Fruit fly (Drosophila melanogaster): ENCODE results near the gene Pgant5.

Gene Pgant5

DNA sequence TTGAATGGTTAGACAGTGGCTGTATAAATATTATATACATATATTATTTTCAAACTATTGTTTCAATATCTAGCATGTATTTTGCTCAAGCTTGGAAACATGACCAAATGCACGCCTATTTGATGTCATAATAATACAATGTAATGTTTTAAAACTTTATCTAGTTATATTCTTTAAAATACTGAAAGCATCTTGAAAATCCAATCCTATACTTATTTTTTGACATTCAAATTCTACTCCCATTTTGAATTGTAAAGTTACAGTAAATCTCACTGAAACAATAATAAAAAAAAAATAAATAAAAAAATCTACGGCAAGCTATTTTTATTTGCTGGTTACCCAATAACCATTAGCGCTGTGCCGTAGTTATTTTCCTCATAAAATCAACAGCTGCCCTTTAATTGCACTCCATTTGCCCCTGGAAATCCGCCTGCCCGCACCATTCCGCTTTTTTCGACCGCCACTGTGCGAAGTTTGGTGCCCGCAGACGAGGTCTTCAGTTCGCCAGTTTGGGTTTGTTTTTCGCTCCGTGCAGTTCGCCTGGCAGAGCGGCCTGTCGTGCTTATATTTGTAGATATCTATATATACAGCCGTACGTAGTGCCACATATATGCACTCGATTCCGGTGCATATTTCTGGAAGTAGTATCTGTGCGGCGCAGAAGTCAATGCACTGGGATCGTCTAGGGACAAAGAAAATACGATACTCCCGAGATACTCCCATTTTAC is 48.3 kb downstream of the Pgant5 start (continued):
- TF ChIP-seq Poxn (GFP tag; IDR thresholded peaks at IDR 0.05) (no peak), Hey (tag; optimal IDR thresholded peaks at IDR 0.05) (no peak), gro (GFP tag; optimal IDR thresholded peaks at IDR 0.05) (no peak), sqz (GFP tag; optimal IDR thresholded peaks at IDR 0.05) (peak; percentile 82), MTF-1 (GFP tag; optimal IDR thresholded peaks at IDR 0.05; ENCODE audit: borderline replicate concordance) (peak; percentile 5), nmo (GFP tag; optimal IDR thresholded peaks at IDR 0.05) (peak; percentile 54), CG14014 (GFP tag; IDR thresholded peaks at IDR 0.05) (peak; percentile 64; the same call in 1 of the 2 replicates), jing (GFP tag; optimal IDR thresholded peaks at IDR 0.05) (no peak), Mes4 (GFP tag; optimal IDR thresholded peaks at IDR 0.05) (no peak), Sry-δ (GFP tag; optimal IDR thresholded peaks at IDR 0.05) (no peak), hb (GFP tag; IDR thresholded peaks at IDR 0.05; ENCODE audit: partially characterized antibody) (no peak), schlank (tag; optimal IDR thresholded peaks at IDR 0.05) (no peak), luna (GFP tag; optimal IDR thresholded peaks at IDR 0.05) (no peak), BEAF-32 (GFP tag; optimal IDR thresholded peaks at IDR 0.05) (no peak), abd-A (tag; optimal IDR thresholded peaks at IDR 0.05) (no peak), HmgZ (tag; optimal IDR thresholded peaks at IDR 0.05) (no peak), sr (GFP tag; IDR thresholded peaks at IDR 0.05) (peak; percentile 40; the same call in 1 of the 3 replicates), corto (GFP tag; optimal IDR thresholded peaks at IDR 0.05) (no peak), Chrac-16 (GFP tag; optimal IDR thresholded peaks at IDR 0.05) (no peak), HLH4C (GFP tag; IDR thresholded peaks at IDR 0.05; ENCODE audit: partially characterized antibody) (no peak), CG11723 (GFP tag; optimal IDR thresholded peaks at IDR 0.05) (peak; percentile 6), Gsc (GFP tag; IDR thresholded peaks at IDR 0.05) (no peak), unc-4 (GFP tag; IDR thresholded peaks at IDR 0.05; ENCODE audit: partially characterized antibody) (no peak), Camta (GFP tag; optimal IDR thresholded peaks at IDR 0.05) (peak; percentile 35), CG6683 (GFP tag; optimal IDR thresholded peaks at IDR 0.05) (no peak), her (GFP tag; optimal IDR thresholded peaks at IDR 0.05) (peak; percentile 34), stwl (tag; optimal IDR thresholded peaks at IDR 0.05) (no peak), unpg (GFP tag; optimal IDR thresholded peaks at IDR 0.05) (peak; percentile 52), nau (GFP tag; optimal IDR thresholded peaks at IDR 0.05) (peak; percentile 16), CG18599 (GFP tag; optimal IDR thresholded peaks at IDR 0.05) (peak; percentile 33), CG9609 (GFP tag; optimal IDR thresholded peaks at IDR 0.05) (peak; percentile 5), inv (GFP tag; IDR thresholded peaks at IDR 0.05; ENCODE audit: partially characterized antibody) (no peak), CG3407 (GFP tag; optimal IDR thresholded peaks at IDR 0.05) (peak; percentile 21), CG33557 (GFP tag; optimal IDR thresholded peaks at IDR 0.05) (no peak), CG10209 (GFP tag; optimal IDR thresholded peaks at IDR 0.05) (peak; percentile 34), CG8089 (GFP tag; optimal IDR thresholded peaks at IDR 0.05) (peak; percentile 13), CG3163 (GFP tag; optimal IDR thresholded peaks at IDR 0.05) (no peak), CG43689 (GFP tag; IDR thresholded peaks at IDR 0.05) (no peak), hth (optimal IDR thresholded peaks at IDR 0.05) (no peak), Vsx1 (GFP tag; optimal IDR thresholded peaks at IDR 0.05) (peak; percentile 30), lbe (GFP tag; optimal IDR thresholded peaks at IDR 0.05) (no peak), ato (GFP tag; IDR thresholded peaks at IDR 0.05; ENCODE audit: partially characterized antibody) (no peak), CG13296 (GFP tag; optimal IDR thresholded peaks at IDR 0.05) (peak; percentile 43), CG8290 (GFP tag; optimal IDR thresholded peaks at IDR 0.05) (no peak), CG8290 (tag; optimal IDR thresholded peaks at IDR 0.05) (peak in 1 of 2 experiments; percentile 64), CG31224 (GFP tag; IDR thresholded peaks at IDR 0.05) (peak; percentile 18; the same call in 1 of the 2 replicates), Antp (GFP tag; optimal IDR thresholded peaks at IDR 0.05) (peak; percentile 39), CG10267 (tag; optimal IDR thresholded peaks at IDR 0.05) (peak; percentile 53), CG10321 (GFP tag; IDR thresholded peaks at IDR 0.05) (0 out of 2 replicates have a peak, but pooled peaks have one; percentile 35)
